Worm (Caenorhabditis elegans) whole organism, L1 larva: ENCODE data around the gene egl-45.
A peak's percentile ranks its signal among the peaks of the same experiment; 100 is the strongest.

ENCODE experiments used
- C16A3.4 ChIP-seq: fragments of 150-350 bp; optimal IDR thresholded peaks from 2 replicates; lab custom pipeline; 2014; ENCODE audit warnings: missing biosample characterization, missing genetic modification characterization
- Y116A8C.19 ChIP-seq: sonication (generic microtip); optimal IDR thresholded peaks from 2 replicates; lab custom pipeline; 2016; ENCODE audit warnings: missing compliant biosample characterization, missing genetic modification characterization, borderline replicate concordance
- aha-1 ChIP-seq: fragments of 150-350 bp; optimal IDR thresholded peaks from 2 replicates; lab custom pipeline; 2014; ENCODE audit warnings: missing biosample characterization, missing genetic modification characterization
- aly-2 ChIP-seq: fragments of 150-350 bp; optimal IDR thresholded peaks from 2 replicates; lab custom pipeline; 2014; ENCODE audit warnings: missing biosample characterization, missing genetic modification characterization
- blmp-1 ChIP-seq: fragments of 150-350 bp; optimal IDR thresholded peaks from 2 replicates; lab custom pipeline; 2014; ENCODE audit warnings: missing biosample characterization, missing genetic modification characterization
- ceh-8 ChIP-seq: fragments of 200-800 bp; sonication (Bioruptor generic); optimal IDR thresholded peaks from 2 replicates; lab custom pipeline; 2018; ENCODE audit warnings: mild to moderate bottlenecking, missing genetic modification characterization, moderate library complexity, missing compliant biosample characterization
- ceh-82 ChIP-seq, 3 experiments: fragments of 150-350 bp in 1 of 3; sonication (generic microtip) in 2 of 3; optimal IDR thresholded peaks; 2 replicates each; lab custom pipeline; 2014 to 2017; ENCODE audit warnings: missing biosample characterization in 3 of 3, missing genetic modification characterization in 3 of 3
- ces-1 ChIP-seq: fragments of 150-350 bp; optimal IDR thresholded peaks from 2 replicates; lab custom pipeline; 2014; ENCODE audit warnings: missing biosample characterization, missing genetic modification reagents, missing genetic modification characterization
- dsc-1 ChIP-seq: sonication (generic microtip); optimal IDR thresholded peaks from 2 replicates; lab custom pipeline; 2016; ENCODE audit warnings: mild to moderate bottlenecking, missing genetic modification characterization, missing compliant biosample characterization
- egl-13 ChIP-seq: sonication (generic microtip); optimal IDR thresholded peaks from 2 replicates; lab custom pipeline; 2016; ENCODE audit warnings: missing genotype, missing genetic modification reagents, missing genetic modification characterization, missing compliant biosample characterization
- elt-3 ChIP-seq, 6 experiments: fragments of 150-350 bp in 1 of 6; sonication (generic microtip); optimal IDR thresholded peaks; 2 replicates each; lab custom pipeline; 2017 to 2018; ENCODE audit warnings: missing biosample characterization in 6 of 6, missing genetic modification characterization in 6 of 6, inconsistent platforms in 1 of 6
- fkh-10 ChIP-seq: sonication (generic microtip); optimal IDR thresholded peaks from 2 replicates; lab custom pipeline; 2017; ENCODE audit warnings: missing biosample characterization, missing genetic modification reagents, missing genetic modification characterization
- fkh-4 ChIP-seq: sonication (generic microtip); optimal IDR thresholded peaks from 2 replicates; lab custom pipeline; 2016; ENCODE audit warnings: missing compliant biosample characterization, missing genetic modification characterization, borderline replicate concordance
- fos-1 ChIP-seq: fragments of 150-350 bp; optimal IDR thresholded peaks from 2 replicates; lab custom pipeline; 2014; ENCODE audit warnings: missing biosample characterization, missing genetic modification characterization
- grh-1 ChIP-seq: fragments of 200-800 bp; sonication (Bioruptor generic); IDR thresholded peaks from 2 replicates; pipeline ENCODE4 v1.3.6; 2022; ENCODE audit warnings: missing genetic modification reagents, missing genetic modification characterization, missing compliant biosample characterization
- hlh-4 ChIP-seq: sonication (generic microtip); optimal IDR thresholded peaks from 2 replicates; lab custom pipeline; 2016; ENCODE audit warnings: mild to moderate bottlenecking, missing genetic modification characterization, missing compliant biosample characterization
- irx-1 ChIP-seq: sonication (generic microtip); optimal IDR thresholded peaks from 2 replicates; lab custom pipeline; 2016; ENCODE audit warnings: missing genetic modification characterization, missing compliant biosample characterization
- isw-1 ChIP-seq: fragments of 200-800 bp; sonication (Bioruptor generic); IDR thresholded peaks from 2 replicates; pipeline ENCODE4 v1.3.6; 2022; ENCODE audit warnings: missing genetic modification characterization, missing compliant biosample characterization
- lin-14 ChIP-seq: fragments of 200-800 bp; sonication (Bioruptor generic); optimal IDR thresholded peaks from 2 replicates; lab custom pipeline; 2018; ENCODE audit warnings: mild to moderate bottlenecking, missing genetic modification characterization, moderate library complexity, missing compliant biosample characterization
- lsy-2 ChIP-seq, 2 experiments: fragments of 150-350 bp; optimal IDR thresholded peaks; 2 replicates each; lab custom pipeline; 2014; ENCODE audit warnings: missing biosample characterization in 2 of 2, missing genetic modification characterization in 2 of 2
- mab-9 ChIP-seq: fragments of 200-800 bp; sonication (Bioruptor generic); IDR thresholded peaks from 2 replicates; pipeline ENCODE4 v1.3.6; 2022; ENCODE audit warnings: missing genetic modification reagents, missing genetic modification characterization, missing compliant biosample characterization
- mef-2 ChIP-seq: fragments of 150-350 bp; optimal IDR thresholded peaks from 2 replicates; lab custom pipeline; 2014; ENCODE audit warnings: missing biosample characterization, missing genetic modification characterization
- nhr-11 ChIP-seq: fragments of 150-350 bp; optimal IDR thresholded peaks from 2 replicates; lab custom pipeline; 2014; ENCODE audit warnings: missing biosample characterization, missing genetic modification characterization
- nhr-20 ChIP-seq: sonication (generic microtip); optimal IDR thresholded peaks from 2 replicates; lab custom pipeline; 2016; ENCODE audit warnings: mild to moderate bottlenecking, missing genetic modification characterization, missing compliant biosample characterization
- nhr-47 ChIP-seq: sonication (generic microtip); optimal IDR thresholded peaks from 2 replicates; lab custom pipeline; 2016; ENCODE audit warnings: mild to moderate bottlenecking, missing genetic modification characterization, moderate library complexity, missing compliant biosample characterization
- nhr-71 ChIP-seq: sonication (generic microtip); optimal IDR thresholded peaks from 2 replicates; lab custom pipeline; 2016; ENCODE audit warnings: mild to moderate bottlenecking, missing genetic modification characterization, moderate library complexity, missing compliant biosample characterization
- nhr-76 ChIP-seq: sonication (generic microtip); optimal IDR thresholded peaks from 2 replicates; lab custom pipeline; 2017; ENCODE audit warnings: missing biosample characterization, missing genetic modification characterization
- nhr-77 ChIP-seq: fragments of 150-350 bp; optimal IDR thresholded peaks from 2 replicates; lab custom pipeline; 2014; ENCODE audit warnings: missing biosample characterization, missing genetic modification characterization
- nhr-84 ChIP-seq: sonication (generic microtip); optimal IDR thresholded peaks from 2 replicates; lab custom pipeline; 2017; ENCODE audit warnings: missing biosample characterization, missing genetic modification characterization
- nhr-85 ChIP-seq: sonication (generic microtip); peaks from one replicate; lab custom pipeline; 2016; ENCODE audit warnings: missing genetic modification characterization, inconsistent platforms, missing compliant biosample characterization
- nhr-90 ChIP-seq: sonication (generic microtip); optimal IDR thresholded peaks from 2 replicates; lab custom pipeline; 2016; ENCODE audit warnings: mild to moderate bottlenecking, missing genetic modification characterization, missing compliant biosample characterization; ENCODE audit not compliant: poor library complexity
- pag-3 ChIP-seq: sonication (generic microtip); optimal IDR thresholded peaks from 2 replicates; lab custom pipeline; 2017; ENCODE audit warnings: missing genetic modification characterization, mild to moderate bottlenecking, missing compliant biosample characterization, antibody characterized with exemption, borderline replicate concordance; ENCODE audit not compliant: insufficient read depth
- pqm-1 ChIP-seq: sonication (generic microtip); optimal IDR thresholded peaks from 3 replicates; lab custom pipeline; 2017; ENCODE audit warnings: missing biosample characterization, missing genetic modification characterization
- rnt-1 ChIP-seq: sonication (generic microtip); optimal IDR thresholded peaks from 2 replicates; lab custom pipeline; 2016; ENCODE audit warnings: mild to moderate bottlenecking, missing genetic modification characterization, moderate library complexity, missing compliant biosample characterization
- skn-1 ChIP-seq: fragments of 150-350 bp; optimal IDR thresholded peaks from 2 replicates; lab custom pipeline; 2014; ENCODE audit warnings: missing biosample characterization, missing genetic modification characterization
- snu-23 ChIP-seq: sonication (generic microtip); optimal IDR thresholded peaks from 2 replicates; lab custom pipeline; 2016; ENCODE audit warnings: missing genetic modification characterization, missing compliant biosample characterization
- sox-4 ChIP-seq: sonication (generic microtip); optimal IDR thresholded peaks from 2 replicates; lab custom pipeline; 2016; ENCODE audit warnings: missing genetic modification characterization, missing compliant biosample characterization
- sup-37 ChIP-seq: fragments of 200-800 bp; sonication (Bioruptor generic); optimal IDR thresholded peaks from 2 replicates; lab custom pipeline; 2018; ENCODE audit warnings: mild to moderate bottlenecking, missing genetic modification characterization, missing compliant biosample characterization
- swsn-7 ChIP-seq: sonication (generic microtip); optimal IDR thresholded peaks from 2 replicates; lab custom pipeline; 2016; ENCODE audit warnings: missing genetic modification characterization, missing compliant biosample characterization
- tbx-2 ChIP-seq: sonication (generic microtip); optimal IDR thresholded peaks from 2 replicates; lab custom pipeline; 2016; ENCODE audit warnings: missing genetic modification characterization, missing compliant biosample characterization
- unc-130 ChIP-seq: fragments of 150-350 bp; optimal IDR thresholded peaks from 2 replicates; lab custom pipeline; 2017; ENCODE audit warnings: missing biosample characterization, missing genetic modification characterization, inconsistent platforms
- vab-15 ChIP-seq: sonication (generic microtip); optimal IDR thresholded peaks from 2 replicates; lab custom pipeline; 2017; ENCODE audit warnings: missing genotype, mild to moderate bottlenecking, missing genetic modification characterization, missing compliant biosample characterization
- zag-1 ChIP-seq: fragments of 150-350 bp; optimal IDR thresholded peaks from 2 replicates; lab custom pipeline; 2014; ENCODE audit warnings: missing biosample characterization, missing genetic modification characterization
- ztf-11 ChIP-seq, 2 experiments: sonication (generic microtip); optimal IDR thresholded peaks; 2 replicates each; lab custom pipeline; 2016 to 2017; ENCODE audit warnings: missing genetic modification characterization in 2 of 2, missing biosample characterization in 1 of 2, missing compliant biosample characterization in 1 of 2
- ztf-4 ChIP-seq: fragments of 150-350 bp; optimal IDR thresholded peaks from 2 replicates; lab custom pipeline; 2014; ENCODE audit warnings: missing biosample characterization, missing genetic modification characterization

Gene egl-45

ce11 chrIII:7788410-7788809 is 40.0 kb downstream of the egl-45 start:
- TF ChIP-seq rnt-1 (tag; lab: Kevin White, UChicago) (peak; percentile 22), ces-1 (GFP tag; lab: Kevin White, UChicago) (no peak), nhr-71 (tag; lab: Kevin White, UChicago) (no peak)

DNA sequence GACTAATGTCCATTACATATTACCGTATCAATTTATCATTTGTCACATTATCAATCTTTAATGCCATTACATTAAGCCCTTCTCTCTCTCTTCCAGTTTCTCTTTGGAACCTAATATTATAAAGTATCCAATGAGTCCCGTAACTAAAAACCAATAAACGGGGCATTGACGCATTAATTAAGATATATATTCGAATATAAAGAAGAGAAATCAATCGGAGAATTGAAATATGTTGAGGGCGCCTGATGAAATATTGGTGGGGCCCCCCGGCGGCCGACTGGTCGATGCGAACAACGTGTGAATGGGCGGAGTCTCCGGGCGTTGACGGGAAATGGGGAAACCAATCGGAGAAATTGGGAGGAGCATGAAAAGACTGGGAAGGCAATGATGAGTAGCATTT is 44.2 kb downstream of the egl-45 start:
- TF ChIP-seq nhr-85 (tag; lab: Kevin White, UChicago) (peak; percentile 76), pag-3 (tag; lab: Kevin White, UChicago) (no peak), lin-14 (peak; percentile 44), blmp-1 (tag; lab: Kevin White, UChicago) (peak; percentile 2), nhr-76 (tag; lab: Kevin White, UChicago) (no peak), lsy-2 (tag; optimal IDR thresholded peaks at IDR 0.05; lab: Kevin White, UChicago) (peak; percentile 52 to 61), vab-15 (peak; percentile 40), nhr-71 (tag; lab: Kevin White, UChicago) (peak; percentile 55), ztf-11 (tag; optimal IDR thresholded peaks at IDR 0.05; lab: Kevin White, UChicago) (peak in 1 of 2 experiments; percentile 54), tbx-2 (tag; lab: Kevin White, UChicago) (peak; percentile 29), Y116A8C.19 (tag; lab: Kevin White, UChicago) (no peak), C16A3.4 (tag; lab: Kevin White, UChicago) (no peak), nhr-20 (peak; percentile 8), fkh-10 (no peak), sup-37 (GFP tag; lab: Kevin White, UChicago) (no peak), isw-1 (GFP tag; lab: Robert Waterston, UW) (no peak), dsc-1 (tag; lab: Kevin White, UChicago) (peak; percentile 79), pqm-1 (tag; lab: Kevin White, UChicago) (no peak), irx-1 (tag; lab: Kevin White, UChicago) (peak; percentile 24), nhr-90 (tag; lab: Kevin White, UChicago) (peak; percentile 7), fkh-4 (tag; lab: Kevin White, UChicago) (peak; percentile 47), egl-13 (tag; lab: Kevin White, UChicago) (no peak), ztf-4 (tag; lab: Kevin White, UChicago) (no peak), rnt-1 (tag; lab: Kevin White, UChicago) (peak; percentile 67), nhr-77 (tag; lab: Kevin White, UChicago) (no peak), snu-23 (GFP tag; lab: Kevin White, UChicago) (peak; percentile 13), hlh-4 (tag; lab: Kevin White, UChicago) (no peak), zag-1 (tag; lab: Kevin White, UChicago) (no peak), aha-1 (tag; lab: Kevin White, UChicago) (no peak), nhr-84 (no peak)

DNA sequence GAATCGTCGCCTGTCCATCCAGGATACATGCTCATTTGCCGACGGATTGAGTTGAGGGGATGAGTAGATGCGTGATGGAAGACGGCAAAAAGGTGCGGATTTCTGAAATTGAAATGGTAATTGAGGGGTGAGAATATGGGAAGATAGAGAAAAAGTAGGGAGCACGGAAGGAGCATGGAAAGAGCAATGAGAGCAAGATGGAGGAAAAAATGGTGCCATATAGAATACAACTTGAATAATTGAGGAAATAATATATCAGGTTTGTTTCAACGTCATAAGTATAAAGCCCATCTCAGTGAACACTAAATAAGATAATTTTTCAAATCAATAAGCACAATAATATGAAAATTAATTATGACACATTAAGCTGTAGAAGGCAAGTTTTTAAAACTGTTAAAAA is 45.1 kb downstream of the egl-45 start, which contains the start of gene mab-5:
mab-5 (minus strand) TSS at position 101 of the 400 bp plus-strand sequence.
- TF ChIP-seq fkh-4 (tag; lab: Kevin White, UChicago) (no peak), skn-1 (tag; lab: Kevin White, UChicago) (no peak), swsn-7 (tag; lab: Kevin White, UChicago) (no peak), nhr-47 (tag; lab: Kevin White, UChicago) (no peak)

DNA sequence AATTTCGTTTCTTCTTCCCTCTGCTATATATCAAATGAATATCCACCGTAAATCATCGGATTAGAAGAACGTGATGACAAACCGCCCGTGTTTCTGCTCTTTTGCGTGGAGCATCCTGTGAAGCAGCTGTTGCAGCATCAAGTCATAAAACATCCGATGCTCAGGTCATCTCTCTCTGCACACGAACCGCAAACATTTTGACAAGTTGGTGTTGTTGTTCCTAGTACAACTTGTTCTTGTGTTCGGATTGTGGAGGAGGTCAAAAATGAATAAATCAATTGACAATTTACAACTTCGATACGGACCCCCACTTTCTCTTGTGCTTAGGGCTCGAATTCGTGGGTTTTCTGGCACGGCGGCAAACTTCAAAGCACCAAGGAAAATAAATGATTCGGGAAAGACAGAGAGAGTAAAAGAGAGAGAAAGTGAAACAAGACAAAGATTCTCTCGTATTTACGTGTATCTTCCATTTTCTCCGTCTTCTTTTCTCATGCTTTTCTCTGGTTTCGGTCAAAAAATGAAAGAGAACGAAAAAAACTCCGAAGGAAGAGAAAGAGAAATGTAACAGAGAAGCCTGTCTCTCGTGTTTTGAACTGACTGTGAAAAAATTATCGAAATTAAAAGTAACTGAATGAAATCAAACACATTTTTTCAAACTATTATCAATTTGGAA is 47.7 kb downstream of the egl-45 start:
- TF ChIP-seq nhr-11 (tag; lab: Kevin White, UChicago) (no peak), nhr-76 (tag; lab: Kevin White, UChicago) (no peak), sox-4 (no peak), isw-1 (GFP tag; lab: Robert Waterston, UW) (no peak), ceh-8 (GFP tag; lab: Kevin White, UChicago) (no peak), tbx-2 (tag; lab: Kevin White, UChicago) (peak; percentile 12), fos-1 (tag; lab: Kevin White, UChicago) (no peak), aly-2 (tag; lab: Kevin White, UChicago) (no peak), nhr-77 (tag; lab: Kevin White, UChicago) (no peak), irx-1 (tag; lab: Kevin White, UChicago) (no peak), ceh-82 (tag; optimal IDR thresholded peaks at IDR 0.05; lab: Kevin White, UChicago) (no peak), egl-13 (tag; lab: Kevin White, UChicago) (no peak), mab-9 (GFP tag; lab: Robert Waterston, UW) (no peak), elt-3 (tag; optimal IDR thresholded peaks at IDR 0.05; lab: Kevin White, UChicago) (no peak), grh-1 (GFP tag; lab: Robert Waterston, UW) (no peak), mef-2 (tag; lab: Kevin White, UChicago) (no peak), unc-130 (tag; lab: Kevin White, UChicago) (peak; percentile 10), rnt-1 (tag; lab: Kevin White, UChicago) (peak; percentile 80), lin-14 (peak; percentile 39), Y116A8C.19 (tag; lab: Kevin White, UChicago) (no peak)
